Fruit fly (Drosophila melanogaster): Measurements from ENCODE around the gene CG5646.

DNA sequence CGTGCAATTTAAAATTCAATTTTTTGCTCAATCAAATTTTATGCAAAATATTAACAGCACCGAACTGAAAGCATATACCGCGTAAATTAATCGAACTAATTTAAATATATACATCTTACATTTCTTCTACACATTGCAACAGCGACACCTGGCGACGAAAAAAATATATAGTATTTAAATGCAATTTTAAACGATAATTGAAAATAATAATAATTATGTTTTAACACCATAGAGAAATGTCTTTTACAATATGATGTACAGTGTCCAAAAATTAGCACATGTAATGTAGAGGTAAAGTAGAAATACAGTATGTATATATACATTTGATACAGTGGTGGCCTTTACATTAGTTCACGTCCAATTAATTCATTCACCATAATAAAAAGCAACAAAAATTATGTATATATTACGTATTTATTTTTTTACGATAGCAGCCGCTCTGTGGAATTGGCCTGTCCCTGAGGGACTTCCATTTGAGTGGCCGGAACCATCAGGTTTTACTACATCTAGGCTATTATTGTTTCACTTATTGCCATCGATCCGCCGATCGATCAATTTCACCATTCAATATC is 13.7 kb downstream of the CG5646 start:
- TF ChIP-seq gl (tag; optimal IDR thresholded peaks at IDR 0.05) (no peak), CG17806 (tag; optimal IDR thresholded peaks at IDR 0.05) (no peak), CG14655 (GFP tag; optimal IDR thresholded peaks at IDR 0.05) (no peak), CG12605 (GFP tag; IDR thresholded peaks at IDR 0.05) (no peak), fd96Ca (GFP tag; IDR thresholded peaks at IDR 0.05) (no peak), EcR (GFP tag; optimal IDR thresholded peaks at IDR 0.05) (no peak), CG15710 (tag; optimal IDR thresholded peaks at IDR 0.05) (no peak), Snoo (tag; optimal IDR thresholded peaks at IDR 0.05) (no peak), CG32121 (GFP tag; IDR thresholded peaks at IDR 0.05) (no peak), CG13204 (GFP tag; optimal IDR thresholded peaks at IDR 0.05) (no peak), CG10348 (GFP tag; IDR thresholded peaks at IDR 0.05) (no peak), CG9948 (tag; optimal IDR thresholded peaks at IDR 0.05) (no peak), rn (GFP tag; IDR thresholded peaks at IDR 0.05) (no peak)

Measured in whole organism, pupa.